Fruit fly (Drosophila melanogaster) whole organism, embryonic: ENCODE data around the gene CG15283.

ENCODE experiments used
- CG11085 ChIP-seq: fragments of 200-800 bp; sonication (Bioruptor generic); IDR thresholded peaks from 2 replicates; pipeline ENCODE4 v1.3.6; 2022; ENCODE audit warnings: missing biosample characterization, missing genetic modification characterization
- CG11093 ChIP-seq: fragments of 200-800 bp; sonication (Bioruptor generic); IDR thresholded peaks from 3 replicates; pipeline ENCODE4 v1.3.6; 2022; ENCODE audit warnings: missing biosample characterization, missing genetic modification characterization
- CG11504 ChIP-seq: fragments of 200-800 bp; sonication (Bioruptor generic); optimal IDR thresholded peaks from 3 replicates; lab custom pipeline; 2019; ENCODE audit warnings: missing biosample characterization, mild to moderate bottlenecking, missing genetic modification characterization, moderate library complexity
- CG12744 ChIP-seq: fragments of 200-800 bp; sonication (Bioruptor generic); optimal IDR thresholded peaks from 2 replicates; lab custom pipeline; 2016; ENCODE audit warnings: missing biosample characterization, missing genetic modification characterization
- CG14050 ChIP-seq: fragments of 200-800 bp; sonication (Bioruptor generic); IDR thresholded peaks from 3 replicates; pipeline ENCODE4 v1.3.6; 2022; ENCODE audit warnings: missing biosample characterization, missing genetic modification characterization
- CG1529 ChIP-seq: fragments of 200-800 bp; sonication (Bioruptor generic); optimal IDR thresholded peaks from 3 replicates; lab custom pipeline; 2018; ENCODE audit warnings: missing biosample characterization, missing genetic modification characterization
- CG17186 ChIP-seq: fragments of 200-800 bp; sonication (Bioruptor generic); optimal IDR thresholded peaks from 3 replicates; lab custom pipeline; 2017; ENCODE audit warnings: missing biosample characterization, missing genetic modification reagents, missing genetic modification characterization
- CG17802 ChIP-seq: fragments of 200-800 bp; sonication (Bioruptor generic); optimal IDR thresholded peaks from 2 replicates; lab custom pipeline; 2018; ENCODE audit warnings: missing biosample characterization, mild to moderate bottlenecking, missing genetic modification characterization, moderate library complexity
- CG17912 ChIP-seq: fragments of 200-800 bp; sonication (Bioruptor generic); optimal IDR thresholded peaks from 2 replicates; lab custom pipeline; 2018; ENCODE audit warnings: missing biosample characterization, mild to moderate bottlenecking, missing genetic modification characterization
- CG2678 ChIP-seq: fragments of 200-800 bp; sonication (Bioruptor generic); optimal IDR thresholded peaks from 3 replicates; lab custom pipeline; 2019; ENCODE audit warnings: missing biosample characterization, mild to moderate bottlenecking, missing genetic modification characterization, moderate library complexity
- CG33213 ChIP-seq: fragments of 200-800 bp; sonication (Bioruptor generic); optimal IDR thresholded peaks from 3 replicates; lab custom pipeline; 2016; ENCODE audit warnings: missing biosample characterization, missing genetic modification characterization
- CG3407 ChIP-seq: fragments of 200-800 bp; sonication (Bioruptor generic); optimal IDR thresholded peaks from 2 replicates; lab custom pipeline; 2018; ENCODE audit warnings: missing biosample characterization, mild to moderate bottlenecking, missing genetic modification characterization
- CG34224 ChIP-seq: fragments of 200-800 bp; sonication (Bioruptor generic); IDR thresholded peaks from 3 replicates; pipeline ENCODE4 v1.3.6; 2022; ENCODE audit warnings: missing biosample characterization, missing genetic modification characterization; ENCODE audit not compliant: partially characterized antibody
- CG3847 ChIP-seq: fragments of 200-800 bp; sonication (Bioruptor generic); IDR thresholded peaks from 2 replicates; pipeline ENCODE4 v1.3.6; 2022; ENCODE audit warnings: missing biosample characterization, missing genetic modification characterization
- CG4424 ChIP-seq: fragments of 200-800 bp; sonication (Bioruptor generic); optimal IDR thresholded peaks from 3 replicates; lab custom pipeline; 2016; ENCODE audit warnings: missing biosample characterization, missing genetic modification characterization
- CG4707 ChIP-seq: fragments of 200-800 bp; sonication (Bioruptor generic); optimal IDR thresholded peaks from 2 replicates; lab custom pipeline; 2018; ENCODE audit warnings: missing biosample characterization, mild to moderate bottlenecking, missing genetic modification characterization, moderate library complexity
- CG8924 ChIP-seq: fragments of 200-800 bp; optimal IDR thresholded peaks from 3 replicates; lab custom pipeline; 2019; ENCODE audit warnings: missing biosample characterization, mild to moderate bottlenecking, missing genetic modification characterization, moderate library complexity
- Dip3 ChIP-seq: fragments of 200-800 bp; sonication (Bioruptor generic); optimal IDR thresholded peaks from 3 replicates; lab custom pipeline; 2016; ENCODE audit warnings: missing biosample characterization, missing genetic modification characterization
- Drgx ChIP-seq: fragments of 200-800 bp; sonication (Bioruptor generic); IDR thresholded peaks from 2 replicates; pipeline ENCODE4 v1.3.6; 2022; ENCODE audit warnings: missing biosample characterization, missing genetic modification characterization
- Elba2 ChIP-seq: fragments of 200-800 bp; sonication (Bioruptor generic); optimal IDR thresholded peaks from 3 replicates; lab custom pipeline; 2016; ENCODE audit warnings: missing biosample characterization, missing genetic modification characterization
- HLH4C ChIP-seq: fragments of 200-800 bp; sonication (Bioruptor generic); IDR thresholded peaks from 3 replicates; pipeline ENCODE4 v1.3.6; 2022; ENCODE audit warnings: missing biosample characterization, missing genetic modification characterization; ENCODE audit not compliant: partially characterized antibody
- Hr3 ChIP-seq: fragments of 200-800 bp; sonication (Bioruptor generic); optimal IDR thresholded peaks from 3 replicates; lab custom pipeline; 2016; ENCODE audit warnings: missing biosample characterization, missing genetic modification characterization
- Hr39 ChIP-seq: fragments of >200 bp; optimal IDR thresholded peaks from 2 replicates; lab custom pipeline; 2017
- MBD-R2 ChIP-seq: fragments of 200-800 bp; sonication (Bioruptor generic); IDR thresholded peaks from 2 replicates; pipeline ENCODE4 v1.3.6; 2022; ENCODE audit warnings: missing biosample characterization, missing genetic modification characterization
- Mad ChIP-seq: fragments of 200-800 bp; sonication (Bioruptor generic); optimal IDR thresholded peaks from 2 replicates; lab custom pipeline; 2016; ENCODE audit warnings: missing biosample characterization, missing genetic modification characterization
- NC2β ChIP-seq: fragments of 200-800 bp; sonication (Bioruptor generic); optimal IDR thresholded peaks from 2 replicates; lab custom pipeline; 2016; ENCODE audit warnings: missing biosample characterization, missing genetic modification characterization
- Neu2 ChIP-seq: fragments of 200-800 bp; sonication (Bioruptor generic); optimal IDR thresholded peaks from 3 replicates; lab custom pipeline; 2016; ENCODE audit warnings: missing biosample characterization, missing genetic modification characterization, borderline replicate concordance
- Oaz ChIP-seq: fragments of 200-800 bp; sonication (Bioruptor generic); IDR thresholded peaks from 2 replicates; pipeline ENCODE4 v1.3.6; 2022; ENCODE audit warnings: missing biosample characterization, missing genetic modification characterization
- Optix ChIP-seq: fragments of 200-800 bp; sonication (Bioruptor generic); IDR thresholded peaks from 3 replicates; pipeline ENCODE4 v1.3.6; 2022; ENCODE audit warnings: missing biosample characterization, missing genetic modification characterization
- Sry-δ ChIP-seq: fragments of 200-800 bp; sonication (Bioruptor generic); optimal IDR thresholded peaks from 2 replicates; lab custom pipeline; 2016; ENCODE audit warnings: missing biosample characterization, missing genetic modification characterization
- Tbp ChIP-seq: fragments of >200 bp; optimal IDR thresholded peaks from 2 replicates; lab custom pipeline; 2018; ENCODE audit warnings: missing biosample characterization, missing genetic modification characterization
- Usf ChIP-seq: fragments of 200-800 bp; sonication (Bioruptor generic); optimal IDR thresholded peaks from 2 replicates; lab custom pipeline; 2017; ENCODE audit warnings: missing genotype, missing biosample characterization, missing genetic modification characterization
- Xbp1 ChIP-seq: fragments of 200-800 bp; sonication (Bioruptor generic); optimal IDR thresholded peaks from 3 replicates; lab custom pipeline; 2016; ENCODE audit warnings: missing biosample characterization, mild to moderate bottlenecking, missing genetic modification characterization
- ac ChIP-seq: fragments of 200-800 bp; sonication (Bioruptor generic); optimal IDR thresholded peaks from 3 replicates; lab custom pipeline; 2017; ENCODE audit warnings: missing biosample characterization, mild to moderate bottlenecking, missing genetic modification characterization
- cato ChIP-seq: fragments of 200-800 bp; sonication (Bioruptor generic); optimal IDR thresholded peaks from 2 replicates; lab custom pipeline; 2016; ENCODE audit warnings: missing biosample characterization, missing genetic modification characterization, borderline replicate concordance
- disco-r ChIP-seq: fragments of 200-800 bp; sonication (Bioruptor generic); optimal IDR thresholded peaks from 2 replicates; lab custom pipeline; 2016; ENCODE audit warnings: missing biosample characterization, missing genetic modification characterization
- dmrt99B ChIP-seq: fragments of 200-800 bp; sonication (Bioruptor generic); optimal IDR thresholded peaks from 2 replicates; lab custom pipeline; 2018; ENCODE audit warnings: missing biosample characterization, mild to moderate bottlenecking, missing genetic modification characterization, moderate library complexity
- esg ChIP-seq: fragments of 200-800 bp; sonication (Bioruptor generic); conservative IDR thresholded peaks from 2 replicates; pipeline ENCODE4 v1.3.6; 2022; ENCODE audit warnings: missing biosample characterization, missing genetic modification characterization
- eve ChIP-seq, 2 experiments: fragments of >200 bp; optimal IDR thresholded peaks; 2 replicates each; lab custom pipeline; 2017; ENCODE audit warnings: missing biosample characterization in 2 of 2, missing genetic modification characterization in 2 of 2
- gcm2 ChIP-seq: fragments of 200-800 bp; sonication (Bioruptor generic); optimal IDR thresholded peaks from 2 replicates; lab custom pipeline; 2016; ENCODE audit warnings: missing biosample characterization, missing genetic modification characterization
- kay ChIP-seq: fragments of 200-800 bp; sonication (Bioruptor generic); optimal IDR thresholded peaks from 2 replicates; lab custom pipeline; 2016; ENCODE audit warnings: missing biosample characterization, missing genetic modification characterization
- kni ChIP-seq: fragments of 200-800 bp; sonication (Bioruptor generic); optimal IDR thresholded peaks from 3 replicates; lab custom pipeline; 2017; ENCODE audit warnings: mild to moderate bottlenecking, missing biosample characterization, missing genetic modification reagents, missing genetic modification characterization
- nau ChIP-seq: fragments of 200-800 bp; sonication (Bioruptor generic); optimal IDR thresholded peaks from 3 replicates; lab custom pipeline; 2017; ENCODE audit warnings: missing biosample characterization, mild to moderate bottlenecking, missing genetic modification characterization, missing genetic modification reagents
- nerfin-2 ChIP-seq: fragments of 200-800 bp; sonication (Bioruptor generic); IDR thresholded peaks from 2 replicates; pipeline ENCODE4 v1.3.6; 2022; ENCODE audit warnings: missing biosample characterization, missing genetic modification characterization; ENCODE audit not compliant: partially characterized antibody
- pb ChIP-seq: fragments of 200-800 bp; sonication (Bioruptor generic); optimal IDR thresholded peaks from 3 replicates; lab custom pipeline; 2016; ENCODE audit warnings: missing biosample characterization, missing genetic modification characterization
- pho ChIP-seq: fragments of 200-800 bp; sonication (Bioruptor generic); optimal IDR thresholded peaks from 2 replicates; lab custom pipeline; 2016; ENCODE audit warnings: missing biosample characterization, missing genetic modification characterization
- schlank ChIP-seq: fragments of 200-800 bp; sonication (Bioruptor generic); optimal IDR thresholded peaks from 2 replicates; lab custom pipeline; 2018; ENCODE audit warnings: missing biosample characterization, mild to moderate bottlenecking, missing genetic modification characterization
- sima ChIP-seq: fragments of 200-800 bp; sonication (Bioruptor generic); optimal IDR thresholded peaks from 2 replicates; lab custom pipeline; 2016; ENCODE audit warnings: missing biosample characterization, missing genetic modification characterization
- stc ChIP-seq: fragments of 200-800 bp; sonication (Bioruptor generic); IDR thresholded peaks from 2 replicates; pipeline ENCODE4 v1.3.6; 2022; ENCODE audit warnings: missing biosample characterization, missing genetic modification characterization
- tap ChIP-seq: fragments of 200-800 bp; optimal IDR thresholded peaks from 3 replicates; lab custom pipeline; 2019; ENCODE audit warnings: missing biosample characterization, mild to moderate bottlenecking, missing genetic modification characterization, moderate library complexity
- z ChIP-seq: fragments of 200-800 bp; sonication (Bioruptor generic); IDR thresholded peaks from 3 replicates; pipeline ENCODE4 v1.3.6; 2022; ENCODE audit warnings: missing biosample characterization, missing genetic modification characterization

CG15283 gene

DNA sequence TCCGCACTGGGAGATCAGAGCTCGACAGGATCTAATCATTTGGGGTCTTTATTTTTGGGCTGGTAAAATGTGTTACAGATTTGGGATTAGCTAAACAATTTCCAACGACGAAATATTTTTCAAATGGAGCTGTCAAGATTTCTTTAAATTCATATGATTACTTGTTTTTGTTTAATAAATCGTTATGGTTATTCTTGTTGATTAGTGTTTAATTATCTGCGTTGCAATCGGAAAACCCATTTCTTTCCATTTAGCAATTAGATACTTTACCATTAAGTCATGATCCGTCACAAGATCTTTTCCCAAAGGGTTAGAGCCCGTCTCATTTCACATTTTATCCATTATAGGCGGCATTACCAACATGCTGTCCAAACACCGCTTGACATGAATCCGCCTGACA, at the start of gene CG15283:
CG15283 (minus strand) TSS at position 101 of the 400 bp plus-strand sequence.
- TF ChIP-seq gcm2 = no peak
- no peak for TF ChIP-seq CG17186 (GFP tag; lab: Kevin White, UChicago)
- TF ChIP-seq MBD-R2 (GFP tag; lab: Robert Waterston, UW) = no peak
- TF ChIP-seq Hr3 (GFP tag; lab: Kevin White, UChicago) = no peak
- no peak for TF ChIP-seq CG1529
- TF ChIP-seq kni (GFP tag; lab: Kevin White, UChicago) = no peak
- TF ChIP-seq z (GFP tag; lab: Robert Waterston, UW) = no peak
- no peak for TF ChIP-seq NC2β
- no peak for TF ChIP-seq nau
- no peak for TF ChIP-seq stc (GFP tag; lab: Robert Waterston, UW)
- TF ChIP-seq disco-r (GFP tag; lab: Kevin White, UChicago) = no peak
- TF ChIP-seq CG11504 (tag; lab: Kevin White, UChicago) = no peak
- TF ChIP-seq Oaz (GFP tag; lab: Robert Waterston, UW) = no peak
- TF ChIP-seq CG34224 (GFP tag; lab: Robert Waterston, UW) = no peak
- no peak for TF ChIP-seq ac (GFP tag; lab: Kevin White, UChicago)
- TF ChIP-seq cato = no peak

- peak; percentile 84 for TF ChIP-seq CG2678
- peak; percentile 40 for TF ChIP-seq CG1529
- TF ChIP-seq CG4707 = peak; percentile 35
- peak; percentile 71; the same call in 2 of the 3 replicates for TF ChIP-seq CG11093 (GFP tag; lab: Robert Waterston, UW)
- TF ChIP-seq Tbp (GFP tag; lab: Kevin White, UChicago) = no peak
- TF ChIP-seq Elba2 (GFP tag; lab: Kevin White, UChicago) = no peak
- peak; percentile 54; the same call in 1 of the 2 replicates for TF ChIP-seq CG3847 (GFP tag; lab: Robert Waterston, UW)
- TF ChIP-seq Drgx = no peak
- peak; percentile 77 for TF ChIP-seq CG8924
- TF ChIP-seq Sry-δ (GFP tag; lab: Kevin White, UChicago) = no peak
- TF ChIP-seq CG11085 = peak; percentile 60; the same call in 1 of the 2 replicates
- no peak for TF ChIP-seq sima (GFP tag; lab: Kevin White, UChicago)
- peak; percentile 77 for TF ChIP-seq dmrt99B (tag; lab: Kevin White, UChicago)
- TF ChIP-seq Mad (GFP tag; lab: Kevin White, UChicago) = peak; percentile 3
- TF ChIP-seq Hr39 = no peak
- TF ChIP-seq pho (GFP tag; lab: Kevin White, UChicago) = peak; percentile 25
- TF ChIP-seq CG17912 (GFP tag; lab: Kevin White, UChicago) = no peak
- TF ChIP-seq Optix (GFP tag; lab: Robert Waterston, UW) = no peak
- TF ChIP-seq CG4424 = peak; percentile 50
- no peak for TF ChIP-seq Dip3
- TF ChIP-seq CG3407 (GFP tag; lab: Kevin White, UChicago) = peak; percentile 59
- TF ChIP-seq kay = no peak
- TF ChIP-seq Usf = peak; percentile 34
- TF ChIP-seq HLH4C (GFP tag; lab: Robert Waterston, UW) = no peak
- TF ChIP-seq gcm2 = peak; percentile 56
- no peak for TF ChIP-seq nerfin-2 (GFP tag; lab: Robert Waterston, UW)
- TF ChIP-seq CG33213 (GFP tag; lab: Kevin White, UChicago) = no peak
- TF ChIP-seq CG14050 (GFP tag; lab: Robert Waterston, UW) = no peak; the same call in 2 of the 3 replicates
- TF ChIP-seq esg (GFP tag; lab: Robert Waterston, UW) = 0 out of 2 replicates have a peak, but pooled peaks have one; percentile 23
- TF ChIP-seq CG17802 (tag; lab: Kevin White, UChicago) = peak; percentile 40
- no peak for TF ChIP-seq schlank
- no peak for TF ChIP-seq pb
- TF ChIP-seq tap (tag; lab: Kevin White, UChicago) = peak; percentile 52
- no peak for TF ChIP-seq CG12744
- TF ChIP-seq Xbp1 (GFP tag; lab: Kevin White, UChicago) = peak; percentile 44
- TF ChIP-seq eve (GFP tag; optimal IDR thresholded peaks at IDR 0.05; lab: Kevin White, UChicago) = no peak
- no peak for TF ChIP-seq Neu2 (GFP tag; lab: Kevin White, UChicago)
Observed at dm6 chr2L:14500383-14500782, 49.7 kb upstream of the CG15283 start.
